Worm (Caenorhabditis elegans) whole organism, L4 larva: Measurements from ENCODE around the gene nhr-246.

ENCODE experiments used
- aha-1 ChIP-seq: fragments of 150-350 bp; peaks from one replicate; lab custom pipeline; 2014; ENCODE audit warnings: missing biosample characterization, missing genetic modification characterization
- ama-1 ChIP-seq: fragments of 150-350 bp; optimal IDR thresholded peaks from 2 replicates; lab custom pipeline; 2014; ENCODE audit warnings: inconsistent platforms, mixed read lengths
- duxl-1 ChIP-seq: sonication (generic microtip); optimal IDR thresholded peaks from 2 replicates; lab custom pipeline; 2016; ENCODE audit warnings: mild to moderate bottlenecking, missing genetic modification characterization, moderate library complexity, missing compliant biosample characterization; ENCODE audit not compliant: poor library complexity
- lin-13 ChIP-seq: fragments of 150-350 bp; optimal IDR thresholded peaks from 2 replicates; lab custom pipeline; 2014; ENCODE audit warnings: missing biosample characterization, missing genetic modification reagents, missing genetic modification characterization
- nhr-11 ChIP-seq: fragments of 150-350 bp; optimal IDR thresholded peaks from 2 replicates; lab custom pipeline; 2014; ENCODE audit warnings: missing biosample characterization, missing genetic modification characterization

- TF ChIP-seq lin-13 (GFP tag; lab: Kevin White, UChicago), result no peak
- TF ChIP-seq ama-1 (lab: Kevin White, UChicago), result no peak
- no peak for TF ChIP-seq duxl-1 (tag; lab: Kevin White, UChicago)
- TF ChIP-seq aha-1 (tag; lab: Kevin White, UChicago), result no peak
- TF ChIP-seq nhr-11, result no peak
Measured at ce11 chrV:15274757-15275156, 41.5 kb upstream of the nhr-246 start, which contains the start of gene srw-16.
